Fruit fly (Drosophila melanogaster) whole organism, embryonic: ENCODE results near the gene Mtr3.
A peak's percentile ranks its signal among the peaks of the same experiment; 100 is the strongest.

Source experiments
- Antp ChIP-seq: fragments of 200-800 bp; sonication (Bioruptor generic); optimal IDR thresholded peaks from 3 replicates; lab custom pipeline; 2016; ENCODE audit warnings: missing biosample characterization, missing genetic modification characterization
- CG10979 ChIP-seq: fragments of 200-800 bp; sonication (Bioruptor generic); optimal IDR thresholded peaks from 2 replicates; lab custom pipeline; 2018; ENCODE audit warnings: missing biosample characterization, mild to moderate bottlenecking, missing genetic modification characterization, moderate library complexity
- CG13894 ChIP-seq: fragments of 200-800 bp; sonication (Bioruptor generic); optimal IDR thresholded peaks from 3 replicates; lab custom pipeline; 2018; ENCODE audit warnings: missing biosample characterization, mild to moderate bottlenecking, missing genetic modification characterization, moderate library complexity
- CG15514 ChIP-seq: fragments of 200-800 bp; sonication (Bioruptor generic); optimal IDR thresholded peaks from 3 replicates; lab custom pipeline; 2017; ENCODE audit warnings: missing biosample characterization, missing genetic modification characterization, mild to moderate bottlenecking, moderate library complexity, missing genetic modification reagents
- CG17186 ChIP-seq: fragments of 200-800 bp; sonication (Bioruptor generic); optimal IDR thresholded peaks from 3 replicates; lab custom pipeline; 2017; ENCODE audit warnings: missing biosample characterization, missing genetic modification reagents, missing genetic modification characterization
- CG2116 ChIP-seq: fragments of 200-800 bp; sonication (Bioruptor generic); optimal IDR thresholded peaks from 3 replicates; lab custom pipeline; 2018; ENCODE audit warnings: missing biosample characterization, mild to moderate bottlenecking, missing genetic modification characterization
- CG31365 ChIP-seq: fragments of 200-800 bp; sonication (Bioruptor generic); optimal IDR thresholded peaks from 2 replicates; lab custom pipeline; 2018; ENCODE audit warnings: missing biosample characterization, mild to moderate bottlenecking, missing genetic modification characterization
- CG3281 ChIP-seq: fragments of 200-800 bp; sonication (Bioruptor generic); optimal IDR thresholded peaks from 3 replicates; lab custom pipeline; 2017; ENCODE audit warnings: missing biosample characterization, mild to moderate bottlenecking, missing genetic modification characterization
- CG33213 ChIP-seq: fragments of 200-800 bp; sonication (Bioruptor generic); optimal IDR thresholded peaks from 3 replicates; lab custom pipeline; 2016; ENCODE audit warnings: missing biosample characterization, missing genetic modification characterization
- CG34376 ChIP-seq: fragments of 200-800 bp; sonication (Bioruptor generic); optimal IDR thresholded peaks from 2 replicates; lab custom pipeline; 2018; ENCODE audit warnings: missing biosample characterization, mild to moderate bottlenecking, missing genetic modification characterization
- CG3847 ChIP-seq: fragments of 200-800 bp; sonication (Bioruptor generic); IDR thresholded peaks from 2 replicates; pipeline ENCODE4 v1.3.6; 2022; ENCODE audit warnings: missing biosample characterization, missing genetic modification characterization
- CG3995 ChIP-seq: fragments of 200-800 bp; sonication (Bioruptor generic); optimal IDR thresholded peaks from 3 replicates; lab custom pipeline; 2016; ENCODE audit warnings: missing biosample characterization, missing genetic modification characterization
- CG4404 ChIP-seq: fragments of 200-800 bp; sonication (Bioruptor generic); IDR thresholded peaks from 2 replicates; pipeline ENCODE4 v1.3.6; 2022; ENCODE audit warnings: missing biosample characterization, missing genetic modification characterization
- CG7271 ChIP-seq: fragments of 200-800 bp; sonication (Bioruptor generic); optimal IDR thresholded peaks from 2 replicates; lab custom pipeline; 2018; ENCODE audit warnings: missing biosample characterization, mild to moderate bottlenecking, missing genetic modification characterization, moderate library complexity
- CG7357 ChIP-seq: fragments of 200-800 bp; sonication (Bioruptor generic); IDR thresholded peaks from 3 replicates; pipeline ENCODE4 v1.3.6; 2022; ENCODE audit warnings: missing biosample characterization, missing genetic modification characterization
- CG9876 ChIP-seq: fragments of 200-800 bp; sonication (Bioruptor generic); optimal IDR thresholded peaks from 2 replicates; lab custom pipeline; 2016; ENCODE audit warnings: missing biosample characterization, missing genetic modification characterization
- Fer2 ChIP-seq: fragments of 200-800 bp; sonication (Bioruptor generic); optimal IDR thresholded peaks from 2 replicates; lab custom pipeline; 2018; ENCODE audit warnings: missing biosample characterization, mild to moderate bottlenecking, missing genetic modification characterization, moderate library complexity
- Gsc ChIP-seq: fragments of 200-800 bp; sonication (Bioruptor generic); IDR thresholded peaks from 2 replicates; pipeline ENCODE4 v1.3.6; 2022; ENCODE audit warnings: missing biosample characterization, missing genetic modification characterization
- HLH3B ChIP-seq: fragments of 200-800 bp; sonication (Bioruptor generic); IDR thresholded peaks from 2 replicates; pipeline ENCODE4 v1.3.6; 2022; ENCODE audit warnings: missing biosample characterization, missing genetic modification characterization
- Hr51 ChIP-seq, 2 experiments: fragments of 200-800 bp; sonication (Bioruptor generic); optimal IDR thresholded peaks; 2 replicates in 1 of 2; 3 replicates in 1 of 2; lab custom pipeline; 2016 to 2018; ENCODE audit warnings: missing biosample characterization in 2 of 2, missing genetic modification characterization in 2 of 2, mild to moderate bottlenecking in 1 of 2, moderate library complexity in 1 of 2
- Ravus ChIP-seq: fragments of 200-800 bp; sonication (Bioruptor generic); IDR thresholded peaks from 2 replicates; pipeline ENCODE4 v1.3.6; 2022; ENCODE audit warnings: missing biosample characterization, missing genetic modification characterization
- Rfx ChIP-seq: fragments of 200-800 bp; sonication (Bioruptor generic); IDR thresholded peaks from 2 replicates; pipeline ENCODE4 v1.3.6; 2022; ENCODE audit warnings: missing biosample characterization, missing genetic modification characterization
- Sry-δ ChIP-seq: fragments of 200-800 bp; sonication (Bioruptor generic); optimal IDR thresholded peaks from 2 replicates; lab custom pipeline; 2016; ENCODE audit warnings: missing biosample characterization, missing genetic modification characterization
- Ssrp ChIP-seq: fragments of 200-800 bp; sonication (Bioruptor generic); optimal IDR thresholded peaks from 2 replicates; lab custom pipeline; 2018; ENCODE audit warnings: missing biosample characterization, mild to moderate bottlenecking, missing genetic modification characterization, moderate library complexity
- Tbp ChIP-seq: fragments of >200 bp; optimal IDR thresholded peaks from 2 replicates; lab custom pipeline; 2018; ENCODE audit warnings: missing biosample characterization, missing genetic modification characterization
- amos ChIP-seq: fragments of 200-800 bp; sonication (Bioruptor generic); IDR thresholded peaks from 2 replicates; pipeline ENCODE4 v1.3.6; 2022; ENCODE audit warnings: missing biosample characterization, missing genetic modification characterization; ENCODE audit not compliant: partially characterized antibody
- aop ChIP-seq: fragments of 200-800 bp; sonication (Bioruptor generic); IDR thresholded peaks from 2 replicates; pipeline ENCODE4 v1.3.6; 2022; ENCODE audit warnings: missing biosample characterization, missing genetic modification characterization
- bsh ChIP-seq, 2 experiments: fragments of 200-800 bp; sonication (Bioruptor generic); optimal IDR thresholded peaks; 2 replicates each; lab custom pipeline; 2017 to 2018; ENCODE audit warnings: mild to moderate bottlenecking in 2 of 2, missing biosample characterization in 2 of 2, missing genetic modification characterization in 2 of 2, moderate library complexity in 1 of 2
- cas ChIP-seq: fragments of 200-800 bp; sonication (Bioruptor generic); IDR thresholded peaks from 2 replicates; pipeline ENCODE4 v1.3.6; 2022; ENCODE audit warnings: missing biosample characterization, missing genetic modification characterization
- caup ChIP-seq: fragments of 200-800 bp; sonication (Bioruptor generic); optimal IDR thresholded peaks from 3 replicates; lab custom pipeline; 2017; ENCODE audit warnings: missing biosample characterization, mild to moderate bottlenecking, missing genetic modification characterization, moderate library complexity; ENCODE audit not compliant: severe bottlenecking
- chm ChIP-seq: fragments of 200-800 bp; sonication (Bioruptor generic); IDR thresholded peaks from 2 replicates; pipeline ENCODE4 v1.3.6; 2022; ENCODE audit warnings: missing biosample characterization, missing genetic modification characterization
- crp ChIP-seq, 2 experiments: fragments of 200-800 bp; sonication (Bioruptor generic); optimal IDR thresholded peaks; 2 replicates in 1 of 2; 3 replicates in 1 of 2; lab custom pipeline; 2017; ENCODE audit warnings: missing biosample characterization in 2 of 2, missing genetic modification characterization in 2 of 2, mild to moderate bottlenecking in 1 of 2, moderate library complexity in 1 of 2
- disco-r ChIP-seq: fragments of 200-800 bp; sonication (Bioruptor generic); optimal IDR thresholded peaks from 2 replicates; lab custom pipeline; 2016; ENCODE audit warnings: missing biosample characterization, missing genetic modification characterization
- ewg ChIP-seq: fragments of 200-800 bp; sonication (Bioruptor generic); optimal IDR thresholded peaks from 3 replicates; lab custom pipeline; 2017; ENCODE audit warnings: mild to moderate bottlenecking, missing biosample characterization, missing genetic modification reagents, missing genetic modification characterization
- ftz-f1 ChIP-seq: fragments of 200-800 bp; sonication (Bioruptor generic); optimal IDR thresholded peaks from 2 replicates; lab custom pipeline; 2016; ENCODE audit warnings: missing biosample characterization, missing genetic modification characterization
- gcm ChIP-seq: fragments of 200-800 bp; sonication (Bioruptor generic); optimal IDR thresholded peaks from 2 replicates; lab custom pipeline; 2019; ENCODE audit warnings: missing biosample characterization, mild to moderate bottlenecking, missing genetic modification characterization, moderate library complexity
- gcm2 ChIP-seq: fragments of 200-800 bp; sonication (Bioruptor generic); optimal IDR thresholded peaks from 2 replicates; lab custom pipeline; 2016; ENCODE audit warnings: missing biosample characterization, missing genetic modification characterization
- hb ChIP-seq: fragments of 200-800 bp; sonication (Bioruptor generic); IDR thresholded peaks from 3 replicates; pipeline ENCODE4 v1.3.6; 2022; ENCODE audit warnings: missing biosample characterization, missing genetic modification characterization; ENCODE audit not compliant: partially characterized antibody
- hbn ChIP-seq: fragments of 200-800 bp; sonication (Bioruptor generic); IDR thresholded peaks from 2 replicates; pipeline ENCODE4 v1.3.6; 2022; ENCODE audit warnings: missing biosample characterization, missing genetic modification characterization; ENCODE audit not compliant: partially characterized antibody
- inv ChIP-seq: fragments of 200-800 bp; sonication (Bioruptor generic); IDR thresholded peaks from 2 replicates; pipeline ENCODE4 v1.3.6; 2022; ENCODE audit warnings: missing biosample characterization, missing genetic modification characterization; ENCODE audit not compliant: partially characterized antibody
- lab ChIP-seq: fragments of 200-800 bp; sonication (Bioruptor generic); optimal IDR thresholded peaks from 3 replicates; lab custom pipeline; 2017; ENCODE audit warnings: missing biosample characterization, missing genetic modification characterization, mild to moderate bottlenecking, moderate library complexity, missing genetic modification reagents
- maf-S ChIP-seq: fragments of 200-800 bp; sonication (Bioruptor generic); optimal IDR thresholded peaks from 2 replicates; lab custom pipeline; 2016; ENCODE audit warnings: missing biosample characterization, missing genetic modification characterization
- otp ChIP-seq: fragments of 200-800 bp; sonication (Bioruptor generic); IDR thresholded peaks from 3 replicates; pipeline ENCODE4, ENCODE4 v1.3.6; 2022; ENCODE audit warnings: missing biosample characterization, missing genetic modification characterization
- run ChIP-seq: fragments of 200-800 bp; sonication (Bioruptor generic); optimal IDR thresholded peaks from 3 replicates; lab custom pipeline; 2018; ENCODE audit warnings: missing biosample characterization, mild to moderate bottlenecking, missing genetic modification characterization
- sqz ChIP-seq: fragments of 200-800 bp; sonication (Bioruptor generic); optimal IDR thresholded peaks from 3 replicates; lab custom pipeline; 2018; ENCODE audit warnings: missing biosample characterization, mild to moderate bottlenecking, missing genetic modification characterization
- tap ChIP-seq: fragments of 200-800 bp; optimal IDR thresholded peaks from 3 replicates; lab custom pipeline; 2019; ENCODE audit warnings: missing biosample characterization, mild to moderate bottlenecking, missing genetic modification characterization, moderate library complexity
- wek ChIP-seq: fragments of 200-800 bp; sonication (Bioruptor generic); optimal IDR thresholded peaks from 3 replicates; lab custom pipeline; 2018; ENCODE audit warnings: missing biosample characterization, mild to moderate bottlenecking, missing genetic modification characterization, moderate library complexity

Mtr3 gene

dm6 chr3L:19909234-19910053 lies 4.1 kb downstream of the Mtr3 start (continued):
- TF ChIP-seq Hr51 (GFP tag; optimal IDR thresholded peaks at IDR 0.05; lab: Kevin White, UChicago) (peak in 1 of 2 experiments; percentile 25), CG9876 (GFP tag; lab: Kevin White, UChicago) (no peak), CG33213 (peak; percentile 51), CG15514 (GFP tag; lab: Kevin White, UChicago) (peak; percentile 63), CG13894 (tag; lab: Kevin White, UChicago) (no peak), crp (GFP tag; optimal IDR thresholded peaks at IDR 0.05; lab: Kevin White, UChicago) (peak; percentile 54 to 84), amos (GFP tag; lab: Robert Waterston, UW) (peak; percentile 42; the same call in 1 of the 2 replicates), inv (GFP tag; lab: Robert Waterston, UW) (no peak), CG4404 (GFP tag; lab: Robert Waterston, UW) (no peak), Ravus (GFP tag; lab: Robert Waterston, UW) (no peak), CG31365 (tag; lab: Kevin White, UChicago) (no peak), ftz-f1 (GFP tag; lab: Kevin White, UChicago) (no peak), run (tag; lab: Kevin White, UChicago) (no peak), maf-S (GFP tag; lab: Kevin White, UChicago) (no peak), Sry-δ (GFP tag; lab: Kevin White, UChicago) (peak; percentile 35), CG10979 (tag; lab: Kevin White, UChicago) (no peak), disco-r (no peak), hb (GFP tag; lab: Robert Waterston, UW) (no peak), wek (GFP tag; lab: Kevin White, UChicago) (peak; percentile 29), CG3995 (peak; percentile 40), CG17186 (GFP tag; lab: Kevin White, UChicago) (peak; percentile 11), tap (tag; lab: Kevin White, UChicago) (no peak), CG3847 (GFP tag; lab: Robert Waterston, UW) (peak; percentile 41), bsh (GFP tag; optimal IDR thresholded peaks at IDR 0.05; lab: Kevin White, UChicago) (no peak), Tbp (GFP tag; lab: Kevin White, UChicago) (no peak), Fer2 (tag; lab: Kevin White, UChicago) (no peak), gcm (no peak), hbn (GFP tag; lab: Robert Waterston, UW) (no peak), chm (peak; percentile 60; the same call in 1 of the 2 replicates), lab (no peak), sqz (no peak), CG3281 (GFP tag; lab: Kevin White, UChicago) (peak; percentile 84), HLH3B (no peak), CG2116 (GFP tag; lab: Kevin White, UChicago) (peak; percentile 94), CG7271 (tag; lab: Kevin White, UChicago) (peak; percentile 8), Gsc (GFP tag; lab: Robert Waterston, UW) (no peak), otp (no peak), gcm2 (no peak), Rfx (GFP tag; lab: Robert Waterston, UW) (no peak), Ssrp (no peak), caup (GFP tag; lab: Kevin White, UChicago) (peak; percentile 24), aop (GFP tag; lab: Robert Waterston, UW) (no peak), CG34376 (peak; percentile 44), ewg (GFP tag; lab: Kevin White, UChicago) (peak; percentile 9), CG7357 (GFP tag; lab: Robert Waterston, UW) (no peak), cas (GFP tag; lab: Robert Waterston, UW) (no peak), Antp (GFP tag; lab: Kevin White, UChicago) (no peak)
